Fruit fly (Drosophila melanogaster) whole organism, embryonic: ENCODE measurements around the gene Crtc.

ENCODE experiments used
- CG11696 ChIP-seq: fragments of 200-800 bp; sonication (Bioruptor generic); IDR thresholded peaks from 2 replicates; pipeline ENCODE4 v1.3.6; 2022; ENCODE audit warnings: missing biosample characterization, missing genetic modification characterization
- CG12236 ChIP-seq: fragments of 200-800 bp; sonication (Bioruptor generic); optimal IDR thresholded peaks from 2 replicates; lab custom pipeline; 2016; ENCODE audit warnings: missing biosample characterization, missing genetic modification characterization
- CG4730 ChIP-seq: fragments of 200-800 bp; sonication (Bioruptor generic); IDR thresholded peaks from 2 replicates; pipeline ENCODE4 v1.3.6; 2022; ENCODE audit warnings: missing biosample characterization, missing genetic modification characterization
- HLHmδ ChIP-seq: fragments of 200-800 bp; sonication (Bioruptor generic); optimal IDR thresholded peaks from 2 replicates; lab custom pipeline; 2018; ENCODE audit warnings: missing biosample characterization, mild to moderate bottlenecking, missing genetic modification characterization, moderate library complexity
- btn ChIP-seq: fragments of 200-800 bp; sonication (Bioruptor generic); optimal IDR thresholded peaks from 2 replicates; lab custom pipeline; 2016; ENCODE audit warnings: missing biosample characterization, missing genetic modification characterization
- dysf ChIP-seq: fragments of 200-800 bp; sonication (Bioruptor generic); IDR thresholded peaks from 3 replicates; pipeline ENCODE4 v1.3.6; 2022; ENCODE audit warnings: missing biosample characterization, missing genetic modification characterization
- knrl ChIP-seq: fragments of 200-800 bp; sonication (Bioruptor generic); IDR thresholded peaks from 3 replicates; pipeline ENCODE4 v1.3.6; 2022; ENCODE audit warnings: missing biosample characterization, missing genetic modification characterization; ENCODE audit not compliant: partially characterized antibody
- nerfin-1 ChIP-seq: fragments of 200-800 bp; sonication (Bioruptor generic); optimal IDR thresholded peaks from 3 replicates; lab custom pipeline; 2019; ENCODE audit warnings: missing biosample characterization, mild to moderate bottlenecking, missing genetic modification characterization, moderate library complexity
- pho ChIP-seq: fragments of 200-800 bp; sonication (Bioruptor generic); optimal IDR thresholded peaks from 2 replicates; lab custom pipeline; 2016; ENCODE audit warnings: missing biosample characterization, missing genetic modification characterization
- psq ChIP-seq: fragments of 200-800 bp; sonication (Bioruptor generic); optimal IDR thresholded peaks from 2 replicates; lab custom pipeline; 2017; ENCODE audit warnings: missing biosample characterization, missing genetic modification characterization
- trh ChIP-seq: fragments of 200-800 bp; sonication (Bioruptor generic); optimal IDR thresholded peaks from 2 replicates; lab custom pipeline; 2016; ENCODE audit warnings: missing biosample characterization, missing genetic modification characterization

DNA sequence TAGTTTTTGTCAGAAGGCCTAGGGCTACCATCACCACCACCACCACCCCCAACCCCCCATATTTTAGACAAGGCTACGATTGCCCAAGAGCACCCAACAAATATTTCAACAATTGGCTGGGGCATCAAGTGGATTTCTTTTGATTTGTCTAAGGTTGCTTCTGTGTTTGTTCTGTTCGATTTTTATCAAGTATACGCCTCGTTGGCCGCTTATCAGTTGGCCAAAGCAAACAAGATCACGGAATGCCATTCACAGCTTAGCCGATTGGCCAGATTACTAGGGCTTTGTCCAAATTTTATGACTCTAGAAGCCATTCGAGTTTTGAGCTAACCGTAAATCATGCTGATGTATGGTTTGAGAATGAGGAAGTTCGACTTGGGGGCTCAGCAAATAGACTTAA is 53.2 kb downstream of the Crtc start:
- TF ChIP-seq nerfin-1 (tag; lab: Kevin White, UChicago) (no peak), pho (GFP tag; lab: Kevin White, UChicago) (no peak), CG4730 (GFP tag; lab: Robert Waterston, UW) (no peak), HLHmδ (GFP tag; lab: Kevin White, UChicago) (no peak), dysf (no peak), CG12236 (GFP tag; lab: Kevin White, UChicago) (no peak), CG11696 (GFP tag; lab: Robert Waterston, UW) (no peak), knrl (GFP tag; lab: Robert Waterston, UW) (no peak), psq (GFP tag; lab: Kevin White, UChicago) (no peak), btn (GFP tag; lab: Kevin White, UChicago) (no peak), trh (GFP tag; lab: Kevin White, UChicago) (no peak)
